Worm (Caenorhabditis elegans): Measurements from ENCODE around the gene F28G4.3.

- no peak for TF ChIP-seq ama-1 (optimal IDR thresholded peaks at IDR 0.05)
- TF ChIP-seq lim-6 (tag; optimal IDR thresholded peaks at IDR 0.05): no peak
- no peak for TF ChIP-seq che-1 (tag; optimal IDR thresholded peaks at IDR 0.05)
These were observed 45.9 kb upstream of the F28G4.3 start, which contains the start of gene srh-167 for ce11 chrV:16333412-16333811.
